Worm (Caenorhabditis elegans) whole organism, L2 larva: ENCODE results near the gene Y6E2A.1.

ENCODE experiments used
- C34F6.9 ChIP-seq: fragments of 150-350 bp; optimal IDR thresholded peaks from 2 replicates; lab custom pipeline; 2014; ENCODE audit warnings: missing biosample characterization, missing genetic modification characterization
- F13H6.1 ChIP-seq: sonication (generic microtip); optimal IDR thresholded peaks from 2 replicates; lab custom pipeline; 2016; ENCODE audit warnings: missing genetic modification characterization, missing compliant biosample characterization
- alr-1 ChIP-seq: fragments of 150-350 bp; optimal IDR thresholded peaks from 2 replicates; lab custom pipeline; 2014; ENCODE audit warnings: missing biosample characterization, missing genetic modification characterization
- aly-2 ChIP-seq: fragments of 150-350 bp; optimal IDR thresholded peaks from 2 replicates; lab custom pipeline; 2014; ENCODE audit warnings: missing biosample characterization, missing genetic modification characterization
- ama-1 ChIP-seq: fragments of 150-350 bp; optimal IDR thresholded peaks from 2 replicates; lab custom pipeline; 2018; ENCODE audit warnings: inconsistent platforms
- ceh-16 ChIP-seq: fragments of 150-350 bp; optimal IDR thresholded peaks from 2 replicates; lab custom pipeline; 2014; ENCODE audit warnings: missing biosample characterization, missing genetic modification characterization
- crh-2 ChIP-seq: sonication (generic microtip); optimal IDR thresholded peaks from 2 replicates; lab custom pipeline; 2017; ENCODE audit warnings: missing biosample characterization, missing genetic modification characterization
- dmd-4 ChIP-seq: sonication (generic microtip); optimal IDR thresholded peaks from 2 replicates; lab custom pipeline; 2017; ENCODE audit warnings: missing biosample characterization, missing genetic modification characterization
- egl-27 ChIP-seq: sonication (generic microtip); optimal IDR thresholded peaks from 3 replicates; lab custom pipeline; 2017; ENCODE audit warnings: missing biosample characterization, missing genetic modification reagents, missing genetic modification characterization
- elt-3 ChIP-seq: sonication (generic microtip); optimal IDR thresholded peaks from 2 replicates; lab custom pipeline; 2017; ENCODE audit warnings: missing biosample characterization, missing genetic modification characterization
- gmeb-1 ChIP-seq: fragments of 150-350 bp; optimal IDR thresholded peaks from 2 replicates; lab custom pipeline; 2014; ENCODE audit warnings: missing biosample characterization, missing genetic modification characterization
- lin-11 ChIP-seq: fragments of 150-350 bp; sonication (generic microtip); optimal IDR thresholded peaks from 2 replicates; lab custom pipeline; 2014; ENCODE audit warnings: missing biosample characterization, missing genetic modification characterization, inconsistent platforms, mixed read lengths
- lin-13 ChIP-seq: fragments of 150-350 bp; optimal IDR thresholded peaks from 2 replicates; lab custom pipeline; 2014; ENCODE audit warnings: missing biosample characterization, missing genetic modification reagents, missing genetic modification characterization
- lin-39 ChIP-seq: fragments of 150-350 bp; optimal IDR thresholded peaks from 2 replicates; lab custom pipeline; 2014; ENCODE audit warnings: missing biosample characterization, missing genetic modification reagents, missing genetic modification characterization
- lsy-2 ChIP-seq, 2 experiments: fragments of 150-350 bp in 1 of 2; sonication (generic microtip) in 1 of 2; optimal IDR thresholded peaks; 2 replicates each; lab custom pipeline; 2014 to 2017; ENCODE audit warnings: missing biosample characterization in 2 of 2, missing genetic modification characterization in 2 of 2
- mab-5 ChIP-seq: fragments of 150-350 bp; optimal IDR thresholded peaks from 2 replicates; lab custom pipeline; 2014; ENCODE audit warnings: missing biosample characterization, missing genetic modification characterization
- mbf-1 ChIP-seq: sonication (generic microtip); optimal IDR thresholded peaks from 2 replicates; lab custom pipeline; 2017; ENCODE audit warnings: missing biosample characterization, missing genetic modification characterization
- mdl-1 ChIP-seq, 2 experiments: fragments of 150-350 bp in 1 of 2; sonication (generic microtip) in 1 of 2; optimal IDR thresholded peaks; 2 replicates each; lab custom pipeline; 2017; ENCODE audit warnings: missing biosample characterization in 2 of 2, missing genetic modification characterization in 2 of 2
- nhr-10 ChIP-seq: sonication (generic microtip); optimal IDR thresholded peaks from 2 replicates; lab custom pipeline; 2017; ENCODE audit warnings: missing biosample characterization, missing genetic modification characterization
- nhr-11 ChIP-seq: fragments of 150-350 bp; optimal IDR thresholded peaks from 2 replicates; lab custom pipeline; 2014; ENCODE audit warnings: missing biosample characterization, missing genetic modification characterization
- nhr-12 ChIP-seq: fragments of 150-350 bp; optimal IDR thresholded peaks from 2 replicates; lab custom pipeline; 2014; ENCODE audit warnings: missing biosample characterization, missing genetic modification characterization
- nhr-237 ChIP-seq: fragments of 150-350 bp; optimal IDR thresholded peaks from 2 replicates; lab custom pipeline; 2014; ENCODE audit warnings: missing biosample characterization, missing genetic modification characterization
- nhr-25 ChIP-seq: fragments of 150-350 bp; sonication (generic microtip); optimal IDR thresholded peaks from 3 replicates; lab custom pipeline; 2014; ENCODE audit warnings: missing biosample characterization, missing genetic modification characterization
- nhr-77 ChIP-seq: fragments of 150-350 bp; optimal IDR thresholded peaks from 2 replicates; lab custom pipeline; 2014; ENCODE audit warnings: missing biosample characterization, missing genetic modification characterization
- sem-4 ChIP-seq: fragments of 150-350 bp; optimal IDR thresholded peaks from 2 replicates; lab custom pipeline; 2014; ENCODE audit warnings: missing biosample characterization, missing genetic modification reagents, missing genetic modification characterization
- sma-3 ChIP-seq: sonication (generic microtip); optimal IDR thresholded peaks from 2 replicates; lab custom pipeline; 2016; ENCODE audit warnings: missing genetic modification reagents, missing genetic modification characterization, missing compliant biosample characterization
- sma-9 ChIP-seq, 2 experiments: fragments of 150-350 bp in 1 of 2; sonication (generic microtip) in 1 of 2; optimal IDR thresholded peaks; 2 replicates each; lab custom pipeline; 2014 to 2016; ENCODE audit warnings: missing genetic modification characterization in 2 of 2, mild to moderate bottlenecking in 1 of 2, missing biosample characterization in 1 of 2, missing compliant biosample characterization in 1 of 2, missing genetic modification reagents in 1 of 2, moderate library complexity in 1 of 2
- snpc-4 ChIP-seq: fragments of 150-350 bp; optimal IDR thresholded peaks from 2 replicates; lab custom pipeline; 2014; ENCODE audit warnings: missing biosample characterization, missing genetic modification characterization
- unc-39 ChIP-seq: fragments of 150-350 bp; optimal IDR thresholded peaks from 2 replicates; lab custom pipeline; 2014; ENCODE audit warnings: missing biosample characterization, missing genetic modification characterization
- unc-55 ChIP-seq: fragments of 150-350 bp; sonication (generic microtip); optimal IDR thresholded peaks from 3 replicates; lab custom pipeline; 2014; ENCODE audit warnings: missing biosample characterization, missing genetic modification reagents, missing genetic modification characterization
- unc-62 ChIP-seq: fragments of 150-350 bp; optimal IDR thresholded peaks from 2 replicates; lab custom pipeline; 2014; ENCODE audit warnings: missing biosample characterization, missing genetic modification reagents, missing genetic modification characterization
- zag-1 ChIP-seq: fragments of 150-350 bp; optimal IDR thresholded peaks from 2 replicates; lab custom pipeline; 2014; ENCODE audit warnings: missing biosample characterization, missing genetic modification characterization
- ztf-1 ChIP-seq: fragments of 200-800 bp; sonication (Bioruptor generic); conservative IDR thresholded peaks from 2 replicates; pipeline ENCODE4 v1.3.6; 2022; ENCODE audit warnings: missing genetic modification characterization, missing compliant biosample characterization
- ztf-11 ChIP-seq: sonication (generic microtip); optimal IDR thresholded peaks from 2 replicates; lab custom pipeline; 2017; ENCODE audit warnings: missing biosample characterization, missing genetic modification characterization
- ztf-4 ChIP-seq: fragments of 150-350 bp; optimal IDR thresholded peaks from 2 replicates; lab custom pipeline; 2014; ENCODE audit warnings: missing biosample characterization, missing genetic modification characterization

The Y6E2A.1 gene

DNA sequence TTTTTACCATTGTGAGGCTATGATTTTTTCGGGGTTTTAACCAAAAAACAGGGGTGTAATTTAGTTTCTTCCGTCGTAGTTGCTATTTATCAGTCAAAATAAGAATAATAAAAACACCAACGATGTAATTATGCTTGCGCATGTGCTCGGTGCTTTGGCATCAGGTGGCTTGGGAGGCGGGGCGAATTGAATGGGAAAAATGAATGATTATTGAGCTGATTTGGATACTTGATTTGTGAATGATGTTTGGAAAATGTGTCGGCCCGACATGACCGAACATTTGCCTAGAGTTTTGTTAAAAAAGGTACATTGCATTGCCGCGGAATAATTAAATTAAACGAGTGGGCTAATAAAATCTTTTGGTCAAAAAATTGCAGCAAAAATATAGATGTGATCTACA lies 21.9 kb upstream of the Y6E2A.1 start, which contains the start of gene str-38:
TSS of gene str-38 (minus strand) at position 101 of the 400 bp plus-strand sequence.
- TF ChIP-seq unc-39 (tag; lab: Kevin White, UChicago): no peak
- no peak for TF ChIP-seq mab-5 (tag; lab: Kevin White, UChicago)
- TF ChIP-seq nhr-77: no peak
- TF ChIP-seq gmeb-1: no peak
- no peak for TF ChIP-seq nhr-25 (tag; lab: Kevin White, UChicago)
- no peak for TF ChIP-seq C34F6.9 (tag; lab: Kevin White, UChicago)
- no peak for TF ChIP-seq F13H6.1 (tag; lab: Kevin White, UChicago)
- no peak for TF ChIP-seq nhr-10 (tag; lab: Kevin White, UChicago)
- no peak for TF ChIP-seq ama-1 (lab: Kevin White, UChicago)
- TF ChIP-seq mbf-1 (tag; lab: Kevin White, UChicago): no peak
- no peak for TF ChIP-seq ztf-1 (GFP tag; lab: Robert Waterston, UW)
- no peak for TF ChIP-seq sma-3
- no peak for TF ChIP-seq zag-1 (tag; lab: Kevin White, UChicago)

DNA sequence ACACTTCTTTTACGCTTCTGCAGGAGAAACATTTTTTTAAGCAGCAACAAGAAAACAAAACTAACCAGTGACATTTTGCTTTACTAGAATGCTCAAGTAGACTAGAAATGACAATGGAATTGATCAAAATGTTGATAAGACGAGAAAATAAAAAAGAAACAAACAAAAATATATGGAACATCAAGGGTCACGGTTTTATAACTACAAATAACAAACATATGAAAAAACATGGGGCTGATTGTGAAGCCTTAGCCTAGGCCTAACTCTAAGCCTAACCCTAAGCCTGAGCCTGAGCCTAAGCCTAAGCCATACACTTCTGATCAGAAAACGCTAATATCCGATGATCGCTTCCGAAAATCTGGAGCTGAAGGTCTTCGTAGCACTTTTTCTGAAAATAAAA lies 20.2 kb upstream of the Y6E2A.1 start, which contains the start of gene Y6E2A.10:
TSS of gene Y6E2A.10 (minus strand) at position 101 of the 400 bp plus-strand sequence.
- TF ChIP-seq dmd-4 (tag; lab: Kevin White, UChicago) (no peak), nhr-11 (tag; lab: Kevin White, UChicago) (no peak), mab-5 (tag; lab: Kevin White, UChicago) (no peak), nhr-10 (tag; lab: Kevin White, UChicago) (no peak), nhr-237 (tag; lab: Kevin White, UChicago) (no peak), sma-9 (GFP tag; optimal IDR thresholded peaks at IDR 0.05; lab: Kevin White, UChicago) (no peak), sma-9 (tag; optimal IDR thresholded peaks at IDR 0.05; lab: Kevin White, UChicago) (no peak), nhr-12 (tag; lab: Kevin White, UChicago) (no peak), lsy-2 (tag; optimal IDR thresholded peaks at IDR 0.05; lab: Kevin White, UChicago) (no peak), sma-3 (no peak)

DNA sequence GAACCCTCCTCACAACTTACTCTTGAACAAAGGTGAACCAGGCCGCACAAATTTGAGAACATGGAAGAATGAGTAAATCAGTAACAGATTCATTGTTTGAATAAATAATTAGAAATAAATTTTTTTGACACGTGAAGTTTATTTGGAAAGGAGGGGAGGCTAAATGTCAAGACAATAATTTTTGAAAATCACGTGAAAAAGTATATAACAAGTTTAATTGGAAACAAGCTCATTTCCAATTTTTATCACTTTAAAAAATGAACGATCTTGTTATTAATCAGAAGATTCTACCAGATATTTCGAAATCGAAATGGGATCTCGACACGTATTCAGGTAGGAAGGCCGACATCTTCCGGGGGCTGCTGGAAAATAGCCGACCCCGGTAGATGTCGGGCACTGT lies 16.3 kb upstream of the Y6E2A.1 start, which contains the start of the genes irld-57 and sfxn-1.3:
TSS of gene irld-57 (minus strand) at position 101 of the 400 bp plus-strand sequence.
TSS of gene sfxn-1.3 (plus strand) at position 232 of the 400 bp plus-strand sequence.
- no peak for TF ChIP-seq unc-55 (GFP tag; lab: Kevin White, UChicago)
- TF ChIP-seq mbf-1 (tag; lab: Kevin White, UChicago): no peak
- TF ChIP-seq unc-62 (GFP tag; lab: Kevin White, UChicago): no peak
- no peak for TF ChIP-seq nhr-10 (tag; lab: Kevin White, UChicago)
- no peak for TF ChIP-seq mab-5 (tag; lab: Kevin White, UChicago)
- no peak for TF ChIP-seq snpc-4 (tag; lab: Kevin White, UChicago)
- TF ChIP-seq ceh-16: no peak
- no peak for TF ChIP-seq nhr-77
- no peak for TF ChIP-seq lin-13 (GFP tag; lab: Kevin White, UChicago)
- no peak for TF ChIP-seq egl-27
- TF ChIP-seq nhr-12 (tag; lab: Kevin White, UChicago): no peak

DNA sequence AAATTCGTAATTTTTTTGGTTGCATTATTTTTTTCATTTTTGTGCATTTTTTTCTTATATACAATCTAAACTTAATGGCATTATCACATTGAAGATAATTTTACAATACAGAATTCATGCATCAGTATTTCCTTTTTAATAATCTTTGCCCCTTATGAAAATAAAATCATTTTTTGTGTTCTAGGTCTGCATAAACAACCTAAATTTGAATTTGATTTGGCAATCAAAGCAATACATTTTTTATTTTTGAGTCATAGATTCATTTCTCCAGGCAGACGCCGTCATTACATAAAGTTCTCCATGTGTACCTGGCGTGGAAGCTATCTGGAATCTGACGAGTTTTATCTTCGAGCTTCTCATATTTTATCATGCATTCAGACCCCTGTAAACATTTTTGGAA lies 11.6 kb upstream of the Y6E2A.1 start, which contains the start of gene srh-140:
TSS of gene srh-140 (plus strand) at position 301 of the 400 bp plus-strand sequence.
- TF ChIP-seq sem-4 (tag; lab: Kevin White, UChicago) (no peak), mdl-1 (tag; optimal IDR thresholded peaks at IDR 0.05; lab: Kevin White, UChicago) (no peak), dmd-4 (tag; lab: Kevin White, UChicago) (no peak), C34F6.9 (tag; lab: Kevin White, UChicago) (no peak), unc-55 (GFP tag; lab: Kevin White, UChicago) (no peak), ztf-11 (tag; lab: Kevin White, UChicago) (no peak), sma-3 (no peak), ztf-4 (tag; lab: Kevin White, UChicago) (no peak), lin-39 (no peak), mab-5 (tag; lab: Kevin White, UChicago) (no peak), ztf-1 (GFP tag; lab: Robert Waterston, UW) (no peak)
- TF ChIP-seq, all 48 proteins: peak for 0

DNA sequence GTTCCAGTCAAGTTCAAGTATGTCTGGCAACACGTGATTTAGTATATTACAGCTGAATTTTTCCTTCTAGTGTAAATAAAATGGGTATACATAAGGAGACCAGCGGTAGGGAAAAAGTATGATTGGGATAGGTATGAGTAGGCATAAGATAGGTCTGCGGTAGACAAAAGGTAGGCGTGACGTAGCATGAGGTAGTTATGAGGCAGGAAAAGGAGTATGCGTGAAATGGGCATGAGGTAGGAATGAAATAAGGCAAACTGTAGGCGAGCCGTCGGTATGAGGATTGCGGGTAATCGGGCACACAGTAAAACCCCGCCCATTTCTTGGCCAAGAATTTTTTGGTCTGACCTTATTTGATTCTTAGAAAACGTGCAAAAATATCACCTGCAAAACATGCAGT lies 11.1 kb upstream of the Y6E2A.1 start:
- TF ChIP-seq egl-27 (no peak), elt-3 (no peak), crh-2 (tag; lab: Kevin White, UChicago) (no peak), alr-1 (tag; lab: Kevin White, UChicago) (no peak), ztf-4 (tag; lab: Kevin White, UChicago) (no peak), lin-11 (no peak), aly-2 (no peak), ama-1 (lab: Kevin White, UChicago) (no peak), mdl-1 (tag; optimal IDR thresholded peaks at IDR 0.05; lab: Kevin White, UChicago) (no peak)
